Worm (Caenorhabditis elegans) whole organism, young adult: ENCODE measurements around the gene F19B10.1.

Experiments
- B0019.2 ChIP-seq: fragments of 200-800 bp; sonication (Bioruptor generic); conservative IDR thresholded peaks from 2 replicates; pipeline ENCODE4 v1.3.6; 2022; ENCODE audit warnings: missing genetic modification reagents, missing genetic modification characterization, missing compliant biosample characterization
- B0336.3 ChIP-seq: fragments of 200-800 bp; sonication (Bioruptor generic); IDR thresholded peaks from 2 replicates; pipeline ENCODE4 v1.3.6; 2022; ENCODE audit warnings: missing genetic modification characterization, missing compliant biosample characterization
- C17E4.6 ChIP-seq: fragments of 200-800 bp; sonication (Bioruptor generic); IDR thresholded peaks from 2 replicates; pipeline ENCODE4 v1.3.6; 2022; ENCODE audit warnings: missing genetic modification reagents, missing genetic modification characterization, missing compliant biosample characterization
- F10E7.11 ChIP-seq: sonication (generic microtip); optimal IDR thresholded peaks from 2 replicates; lab custom pipeline; 2017; ENCODE audit warnings: mild to moderate bottlenecking, missing genetic modification characterization, moderate library complexity, missing compliant biosample characterization
- F23B12.7 ChIP-seq: sonication (generic microtip); optimal IDR thresholded peaks from 2 replicates; lab custom pipeline; 2017; ENCODE audit warnings: missing genetic modification characterization, mild to moderate bottlenecking, missing compliant biosample characterization, antibody characterized with exemption, moderate library complexity; ENCODE audit not compliant: insufficient read depth
- Y53F4B.3 ChIP-seq: fragments of 200-800 bp; sonication (Bioruptor generic); IDR thresholded peaks from 2 replicates; pipeline ENCODE4 v1.3.6; 2022; ENCODE audit warnings: missing genetic modification reagents, missing genetic modification characterization, missing compliant biosample characterization
- Y53G8AR.9 ChIP-seq: fragments of 200-800 bp; sonication (Bioruptor generic); conservative IDR thresholded peaks from 2 replicates; pipeline ENCODE4 v1.3.6; 2022; ENCODE audit warnings: missing genetic modification reagents, missing genetic modification characterization, missing compliant biosample characterization
- Y67H2A.10 ChIP-seq: fragments of 200-800 bp; sonication (Bioruptor generic); conservative IDR thresholded peaks from 2 replicates; pipeline ENCODE4 v1.3.6; 2022; ENCODE audit warnings: missing genetic modification reagents, missing genetic modification characterization, missing compliant biosample characterization
- aptf-3 ChIP-seq: fragments of 200-800 bp; sonication (Bioruptor generic); IDR thresholded peaks from 2 replicates; pipeline ENCODE4 v1.3.6; 2022; ENCODE audit warnings: missing genetic modification characterization, missing compliant biosample characterization
- atf-7 ChIP-seq: sonication (generic microtip); optimal IDR thresholded peaks from 2 replicates; lab custom pipeline; 2017; ENCODE audit warnings: mild to moderate bottlenecking, missing genetic modification characterization, missing compliant biosample characterization
- athp-1 ChIP-seq: sonication (generic microtip); optimal IDR thresholded peaks from 2 replicates; lab custom pipeline; 2017; ENCODE audit warnings: mild to moderate bottlenecking, missing genetic modification characterization, missing compliant biosample characterization
- attf-5 ChIP-seq: fragments of 200-800 bp; sonication (Bioruptor generic); optimal IDR thresholded peaks from 2 replicates; lab custom pipeline; 2018; ENCODE audit warnings: mild to moderate bottlenecking, missing genetic modification characterization, missing compliant biosample characterization
- bed-1 ChIP-seq: fragments of 200-800 bp; sonication (Bioruptor generic); IDR thresholded peaks from 2 replicates; pipeline ENCODE4 v1.3.6; 2022; ENCODE audit warnings: missing genetic modification reagents, missing genetic modification characterization, missing compliant biosample characterization
- cebp-1 ChIP-seq, 2 experiments: fragments of 200-800 bp in 1 of 2; sonication (Bioruptor generic) in 1 of 2; sonication (generic microtip) in 1 of 2; IDR thresholded peaks in 1 of 2; optimal IDR thresholded peaks in 1 of 2; 2 replicates each; pipeline versions ENCODE4 v1.3.6 to Lab custom; 2017 to 2022; ENCODE audit warnings: missing compliant biosample characterization in 2 of 2, missing genetic modification characterization in 2 of 2, mild to moderate bottlenecking in 1 of 2, missing genetic modification reagents in 1 of 2, moderate library complexity in 1 of 2
- ceh-40 ChIP-seq: fragments of 200-800 bp; sonication (Bioruptor generic); IDR thresholded peaks from 2 replicates; pipeline ENCODE4 v1.3.6; 2022; ENCODE audit warnings: missing genetic modification characterization, missing compliant biosample characterization
- ceh-79 ChIP-seq: sonication (generic microtip); optimal IDR thresholded peaks from 2 replicates; lab custom pipeline; 2017; ENCODE audit warnings: mild to moderate bottlenecking, missing genetic modification characterization, missing compliant biosample characterization
- dox-1 ChIP-seq: fragments of 200-800 bp; sonication (Bioruptor generic); IDR thresholded peaks from 2 replicates; pipeline ENCODE4 v1.3.6; 2022; ENCODE audit warnings: missing genetic modification reagents, missing genetic modification characterization, missing compliant biosample characterization
- dpl-1 ChIP-seq: fragments of 150-350 bp; optimal IDR thresholded peaks from 2 replicates; lab custom pipeline; 2014; ENCODE audit warnings: missing biosample characterization, missing genetic modification reagents, missing genetic modification characterization
- efl-1 ChIP-seq: fragments of 150-350 bp; optimal IDR thresholded peaks from 2 replicates; lab custom pipeline; 2014; ENCODE audit warnings: missing biosample characterization, missing genetic modification reagents, missing genetic modification characterization
- ekl-4 ChIP-seq: fragments of 200-800 bp; sonication (Bioruptor generic); IDR thresholded peaks from 2 replicates; pipeline ENCODE4 v1.3.6; 2022; ENCODE audit warnings: missing genetic modification reagents, missing genetic modification characterization, missing compliant biosample characterization
- hlh-12 ChIP-seq: sonication (generic microtip); optimal IDR thresholded peaks from 2 replicates; lab custom pipeline; 2016; ENCODE audit warnings: missing genetic modification characterization, missing compliant biosample characterization
- let-526 ChIP-seq: fragments of 200-800 bp; sonication (Bioruptor generic); IDR thresholded peaks from 2 replicates; pipeline ENCODE4 v1.3.6; 2022; ENCODE audit warnings: missing genetic modification reagents, missing genetic modification characterization, missing compliant biosample characterization
- let-607 ChIP-seq, 2 experiments: fragments of 200-800 bp in 1 of 2; sonication (Bioruptor generic) in 1 of 2; sonication (generic microtip) in 1 of 2; optimal IDR thresholded peaks; 2 replicates each; lab custom pipeline; 2016 to 2018; ENCODE audit warnings: mild to moderate bottlenecking in 2 of 2, missing compliant biosample characterization in 2 of 2, missing genetic modification characterization in 2 of 2, moderate library complexity in 2 of 2, missing genotype in 1 of 2
- lin-26 ChIP-seq: fragments of 200-800 bp; sonication (Bioruptor generic); IDR thresholded peaks from 2 replicates; pipeline ENCODE4 v1.3.6; 2022; ENCODE audit warnings: missing genetic modification reagents, missing genetic modification characterization, missing compliant biosample characterization
- lsl-1 ChIP-seq: fragments of 200-800 bp; sonication (Bioruptor generic); optimal IDR thresholded peaks from 2 replicates; lab custom pipeline; 2018; ENCODE audit warnings: mild to moderate bottlenecking, missing genetic modification characterization, moderate library complexity, missing compliant biosample characterization
- madf-10 ChIP-seq: sonication (generic microtip); optimal IDR thresholded peaks from 2 replicates; lab custom pipeline; 2016; ENCODE audit warnings: mild to moderate bottlenecking, missing genetic modification characterization, missing compliant biosample characterization
- madf-6 ChIP-seq: fragments of 200-800 bp; sonication (Bioruptor generic); IDR thresholded peaks from 2 replicates; pipeline ENCODE4 v1.3.6; 2022; ENCODE audit warnings: missing genetic modification reagents, missing genetic modification characterization, missing compliant biosample characterization
- nhr-27 ChIP-seq: fragments of 200-800 bp; sonication (Bioruptor generic); optimal IDR thresholded peaks from 2 replicates; lab custom pipeline; 2018; ENCODE audit warnings: mild to moderate bottlenecking, missing genetic modification characterization, moderate library complexity, missing compliant biosample characterization
- nhr-80 ChIP-seq: sonication (generic microtip); optimal IDR thresholded peaks from 2 replicates; lab custom pipeline; 2016; ENCODE audit warnings: missing genetic modification characterization, missing compliant biosample characterization
- pha-4 ChIP-seq: fragments of 150-350 bp; sonication (generic microtip); optimal IDR thresholded peaks from 2 replicates; lab custom pipeline; 2014; ENCODE audit warnings: missing biosample characterization, missing genetic modification reagents, missing genetic modification characterization
- rec-8 ChIP-seq, 2 experiments: sonication (generic microtip); optimal IDR thresholded peaks; 2 replicates each; lab custom pipeline; 2016; ENCODE audit warnings: mild to moderate bottlenecking in 2 of 2, missing genetic modification characterization in 2 of 2, missing genetic modification reagents in 2 of 2, missing genotype in 2 of 2, missing biosample characterization in 1 of 2, missing compliant biosample characterization in 1 of 2, moderate library complexity in 1 of 2
- sdz-38 ChIP-seq: sonication (generic microtip); optimal IDR thresholded peaks from 2 replicates; lab custom pipeline; 2016; ENCODE audit warnings: missing genotype, missing genetic modification characterization, missing compliant biosample characterization
- snpc-4 ChIP-seq, 5 experiments: fragments of 150-350 bp in 1 of 5; sonication (generic microtip) in 4 of 5; optimal IDR thresholded peaks; 2 replicates each; lab custom pipeline; 2014 to 2018; ENCODE audit warnings: missing genetic modification characterization in 5 of 5, missing biosample characterization in 3 of 5, antibody characterized with exemption in 2 of 5, mild to moderate bottlenecking in 2 of 5, missing compliant biosample characterization in 2 of 5, missing genotype in 2 of 5, moderate library complexity in 2 of 5, missing genetic modification reagents in 1 of 5
- ztf-18 ChIP-seq: sonication (generic microtip); optimal IDR thresholded peaks from 2 replicates; lab custom pipeline; 2016; ENCODE audit warnings: missing genotype, mild to moderate bottlenecking, missing genetic modification characterization, missing compliant biosample characterization
- ztf-22 ChIP-seq: fragments of 200-800 bp; sonication (Bioruptor generic); optimal IDR thresholded peaks from 2 replicates; lab custom pipeline; 2018; ENCODE audit warnings: mild to moderate bottlenecking, missing genetic modification characterization, moderate library complexity, missing compliant biosample characterization

Gene F19B10.1

DNA sequence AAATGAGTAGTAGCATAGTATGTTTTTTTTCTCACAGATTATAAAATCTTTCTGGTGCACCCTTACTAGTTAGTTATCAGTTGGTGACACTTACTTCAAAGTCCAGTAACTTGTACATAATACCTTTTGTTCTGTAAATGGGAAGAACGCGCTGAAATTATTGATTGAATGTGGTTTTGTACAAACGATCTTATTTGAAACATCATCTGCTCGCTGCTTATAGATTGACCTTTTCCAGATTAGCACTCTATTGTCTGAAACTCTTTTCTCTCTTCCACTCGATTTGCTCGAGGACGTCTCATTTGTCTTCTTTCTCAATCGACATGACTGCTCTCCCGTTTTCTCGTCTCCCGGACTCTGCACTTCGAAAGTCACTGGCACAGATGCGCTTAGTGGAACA, 35.9 kb upstream of the F19B10.1 start, which contains the start of gene fbxb-33 (continued):
- TF ChIP-seq hlh-12 (tag; lab: Kevin White, UChicago) (no peak), sdz-38 (tag; lab: Kevin White, UChicago) (no peak), pha-4 (tag; lab: Kevin White, UChicago) (no peak), madf-10 (no peak)

DNA sequence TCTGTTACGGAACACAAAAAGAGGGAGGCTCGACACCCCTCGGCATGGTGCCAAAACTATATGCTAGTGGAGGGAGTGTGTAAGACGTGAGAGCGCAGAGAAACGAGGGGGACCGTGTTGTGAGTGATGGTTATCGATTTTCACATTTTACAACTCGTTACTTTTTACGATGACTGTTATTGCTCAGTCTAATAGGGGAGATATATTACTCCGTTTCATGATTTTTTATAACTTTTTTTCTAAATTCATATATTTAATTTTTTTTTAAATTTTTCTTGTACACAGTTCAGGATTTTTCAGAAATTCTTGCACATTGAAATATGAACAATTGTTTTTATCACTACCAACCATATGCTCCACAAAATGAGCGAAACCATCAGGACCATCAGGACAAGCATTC, 27.6 kb upstream of the F19B10.1 start, which contains the start of gene F19B10.5:
Gene F19B10.5, plus strand, starts transcription at position 301 of the 400 bp plus-strand sequence.
- no peak for TF ChIP-seq nhr-80 (tag; lab: Kevin White, UChicago)
- TF ChIP-seq, all 124 proteins: peak for 0

DNA sequence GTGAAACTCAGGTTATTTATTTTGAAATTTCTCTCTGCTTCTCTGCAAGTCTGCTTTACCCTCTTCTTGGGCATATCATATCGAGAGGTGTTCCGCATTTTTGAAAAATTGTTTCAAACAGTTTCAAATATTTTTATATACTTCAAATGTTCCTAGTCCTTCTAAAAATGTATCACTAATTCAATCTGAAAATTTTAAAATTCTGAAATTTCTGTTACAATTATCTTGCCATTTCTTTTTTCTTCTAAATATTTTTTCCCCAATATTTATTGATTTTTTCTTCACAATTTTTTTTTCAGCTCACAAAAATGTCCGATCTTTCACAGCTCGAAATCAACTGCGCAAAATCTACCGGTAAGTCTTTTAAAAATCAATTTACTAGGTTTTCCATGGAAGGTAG, 23.2 kb upstream of the F19B10.1 start, which contains the start of gene F19B10.4:
Gene F19B10.4, plus strand, starts transcription at position 301 of the 400 bp plus-strand sequence.
- no peak for TF ChIP-seq madf-6
- TF ChIP-seq attf-5 (GFP tag; lab: Kevin White, UChicago): no peak
- no peak for TF ChIP-seq F10E7.11 (tag; lab: Kevin White, UChicago)
- TF ChIP-seq bed-1 (GFP tag; lab: Robert Waterston, UW): no peak
- TF ChIP-seq efl-1 (GFP tag; lab: Kevin White, UChicago): no peak
- no peak for TF ChIP-seq nhr-27 (tag; lab: Kevin White, UChicago)
- no peak for TF ChIP-seq let-607 (tag; optimal IDR thresholded peaks at IDR 0.05; lab: Kevin White, UChicago)
- no peak for TF ChIP-seq dpl-1

- TF ChIP-seq attf-5 (GFP tag; lab: Kevin White, UChicago): peak; percentile 55
- TF ChIP-seq nhr-80 (tag; lab: Kevin White, UChicago): peak; percentile 48
- 0 out of 2 replicates have a peak, but pooled peaks have one; percentile 28 for TF ChIP-seq dox-1 (GFP tag; lab: Robert Waterston, UW)
- TF ChIP-seq B0336.3: no peak
- no peak for TF ChIP-seq B0019.2
- no peak for TF ChIP-seq let-526 (GFP tag; lab: Robert Waterston, UW)
- no peak for TF ChIP-seq F23B12.7 (tag; lab: Kevin White, UChicago)
- peak; percentile 72 for TF ChIP-seq cebp-1 (GFP tag; IDR thresholded peaks at IDR 0.05; lab: Robert Waterston, UW)
- TF ChIP-seq cebp-1 (tag; optimal IDR thresholded peaks at IDR 0.05; lab: Kevin White, UChicago): peak; percentile 90
- TF ChIP-seq Y67H2A.10: no peak
- TF ChIP-seq ekl-4 (GFP tag; lab: Robert Waterston, UW): no peak
- TF ChIP-seq snpc-4 (GFP tag; optimal IDR thresholded peaks at IDR 0.05; lab: Kevin White, UChicago): no peak
- TF ChIP-seq snpc-4 (tag; optimal IDR thresholded peaks at IDR 0.05; lab: Kevin White, UChicago): no peak
These were observed 21.1 kb upstream of the F19B10.1 start, which contains the start of gene F19B10.13 for ce11 chrII:3661932-3662331. TSS of gene F19B10.13 (plus strand) at chrII:3662274.

DNA sequence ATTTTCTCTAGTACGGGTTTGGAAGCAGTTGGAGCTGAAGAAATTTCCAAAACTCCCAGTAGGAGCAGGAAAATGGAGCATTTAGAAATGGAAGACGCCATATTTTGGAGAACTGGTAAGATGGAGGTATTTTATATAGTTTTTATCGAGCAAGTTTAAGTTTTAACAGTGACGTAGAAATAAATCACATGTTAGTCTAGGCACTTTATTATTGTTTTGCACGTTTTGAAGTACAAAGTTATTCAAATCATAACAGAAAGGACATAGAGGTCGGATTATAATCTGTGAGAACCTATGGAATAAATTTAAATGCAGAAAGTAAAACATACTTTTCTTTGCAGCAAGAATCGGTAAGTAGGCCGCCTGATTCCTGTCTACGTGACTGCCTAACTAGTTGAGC, 19.2 kb upstream of the F19B10.1 start, which contains the start of gene F19B10.6:
Gene F19B10.6, minus strand, starts transcription at position 101 of the 400 bp plus-strand sequence.
- TF ChIP-seq aptf-3: no peak
- TF ChIP-seq athp-1 (tag; lab: Kevin White, UChicago): no peak
- TF ChIP-seq let-607 (tag; optimal IDR thresholded peaks at IDR 0.05; lab: Kevin White, UChicago): no peak
- no peak for TF ChIP-seq ztf-18 (tag; lab: Kevin White, UChicago)
- no peak for TF ChIP-seq rec-8 (tag; optimal IDR thresholded peaks at IDR 0.05; lab: Kevin White, UChicago)
- TF ChIP-seq lsl-1 (GFP tag; lab: Kevin White, UChicago): no peak
- no peak for TF ChIP-seq Y53F4B.3
- no peak for TF ChIP-seq lin-26 (GFP tag; lab: Robert Waterston, UW)
- no peak for TF ChIP-seq attf-5 (GFP tag; lab: Kevin White, UChicago)
- no peak for TF ChIP-seq C17E4.6
- no peak for TF ChIP-seq ceh-40 (GFP tag; lab: Robert Waterston, UW)
- no peak for TF ChIP-seq Y53G8AR.9
- TF ChIP-seq atf-7 (tag; lab: Kevin White, UChicago): no peak
- no peak for TF ChIP-seq ceh-79 (tag; lab: Kevin White, UChicago)
- TF ChIP-seq ztf-22: no peak
